Fruit fly (Drosophila melanogaster) whole organism, embryonic: Measurements from ENCODE around the gene gce.

Experiments used
- Abd-B ChIP-seq: fragments of 200-800 bp; sonication (Bioruptor generic); optimal IDR thresholded peaks from 2 replicates; lab custom pipeline; 2018; ENCODE audit warnings: missing biosample characterization, mild to moderate bottlenecking, missing genetic modification characterization, moderate library complexity
- Atf-2 ChIP-seq: fragments of 200-800 bp; sonication (Bioruptor generic); optimal IDR thresholded peaks from 2 replicates; lab custom pipeline; 2016; ENCODE audit warnings: missing biosample characterization, missing genetic modification characterization
- Awh ChIP-seq: fragments of 200-800 bp; sonication (Bioruptor generic); IDR thresholded peaks from 2 replicates; pipeline ENCODE4, ENCODE4 v1.3.6; 2022; ENCODE audit warnings: missing biosample characterization, missing genetic modification characterization
- CG1024 ChIP-seq: fragments of 200-800 bp; sonication (Bioruptor generic); IDR thresholded peaks from 2 replicates; pipeline ENCODE4 v1.3.6; 2022; ENCODE audit warnings: missing biosample characterization, missing genetic modification characterization
- CG10543 ChIP-seq: fragments of 200-800 bp; sonication (Bioruptor generic); optimal IDR thresholded peaks from 3 replicates; lab custom pipeline; 2017; ENCODE audit warnings: missing biosample characterization, mild to moderate bottlenecking, missing genetic modification characterization, moderate library complexity
- CG10565 ChIP-seq: fragments of 200-800 bp; sonication (Bioruptor generic); optimal IDR thresholded peaks from 3 replicates; lab custom pipeline; 2016; ENCODE audit warnings: missing biosample characterization, mild to moderate bottlenecking, missing genetic modification characterization
- CG11085 ChIP-seq: fragments of 200-800 bp; sonication (Bioruptor generic); IDR thresholded peaks from 2 replicates; pipeline ENCODE4 v1.3.6; 2022; ENCODE audit warnings: missing biosample characterization, missing genetic modification characterization
- CG12155 ChIP-seq: fragments of 200-800 bp; sonication (Bioruptor generic); optimal IDR thresholded peaks from 3 replicates; lab custom pipeline; 2016; ENCODE audit warnings: missing biosample characterization, missing genetic modification characterization
- CG13287 ChIP-seq: fragments of 200-800 bp; sonication (Bioruptor generic); IDR thresholded peaks from 2 replicates; pipeline ENCODE4 v1.3.6; 2022; ENCODE audit warnings: missing biosample characterization, missing genetic modification characterization; ENCODE audit not compliant: partially characterized antibody
- CG14014 ChIP-seq: fragments of 200-800 bp; sonication (Bioruptor generic); IDR thresholded peaks from 2 replicates; pipeline ENCODE4 v1.3.6; 2022; ENCODE audit warnings: missing biosample characterization, missing genetic modification characterization
- CG14667 ChIP-seq: fragments of 200-800 bp; sonication (Bioruptor generic); IDR thresholded peaks from 2 replicates; pipeline ENCODE4 v1.3.6; 2022; ENCODE audit warnings: missing biosample characterization, missing genetic modification characterization
- CG17359 ChIP-seq: fragments of 200-800 bp; sonication (Bioruptor generic); optimal IDR thresholded peaks from 3 replicates; lab custom pipeline; 2018; ENCODE audit warnings: missing biosample characterization, mild to moderate bottlenecking, missing genetic modification characterization, moderate library complexity
- CG2199 ChIP-seq: fragments of 200-800 bp; sonication (Bioruptor generic); IDR thresholded peaks from 3 replicates; pipeline ENCODE4 v1.3.6; 2022; ENCODE audit warnings: missing biosample characterization, missing genetic modification characterization
- CG6683 ChIP-seq: fragments of 200-800 bp; sonication (Bioruptor generic); optimal IDR thresholded peaks from 2 replicates; lab custom pipeline; 2017; ENCODE audit warnings: missing biosample characterization, mild to moderate bottlenecking, missing genetic modification characterization, missing genetic modification reagents
- CG6689 ChIP-seq: fragments of 200-800 bp; sonication (Bioruptor generic); IDR thresholded peaks from 2 replicates; pipeline ENCODE4 v1.3.6; 2022; ENCODE audit warnings: missing biosample characterization, missing genetic modification characterization
- CG6854 ChIP-seq: fragments of 200-800 bp; sonication (Bioruptor generic); optimal IDR thresholded peaks from 3 replicates; lab custom pipeline; 2017; ENCODE audit warnings: missing biosample characterization, mild to moderate bottlenecking, missing genetic modification characterization
- CG8281 ChIP-seq: fragments of 200-800 bp; sonication (Bioruptor generic); optimal IDR thresholded peaks from 2 replicates; lab custom pipeline; 2018; ENCODE audit warnings: missing biosample characterization, mild to moderate bottlenecking, missing genetic modification characterization, moderate library complexity
- CG8388 ChIP-seq: fragments of 200-800 bp; sonication (Bioruptor generic); optimal IDR thresholded peaks from 2 replicates; lab custom pipeline; 2019; ENCODE audit warnings: missing biosample characterization, mild to moderate bottlenecking, missing genetic modification characterization, moderate library complexity
- CG8924 ChIP-seq: fragments of 200-800 bp; optimal IDR thresholded peaks from 3 replicates; lab custom pipeline; 2019; ENCODE audit warnings: missing biosample characterization, mild to moderate bottlenecking, missing genetic modification characterization, moderate library complexity
- CG9215 ChIP-seq: fragments of 200-800 bp; sonication (Bioruptor generic); IDR thresholded peaks from 2 replicates; pipeline ENCODE4 v1.3.6; 2022; ENCODE audit warnings: missing biosample characterization, missing genetic modification characterization
- CTCF ChIP-seq: fragments of 200-800 bp; sonication (Bioruptor generic); optimal IDR thresholded peaks from 2 replicates; lab custom pipeline; 2017; ENCODE audit warnings: missing biosample characterization, mild to moderate bottlenecking, missing genetic modification characterization, moderate library complexity
- CoRest ChIP-seq: fragments of 200-800 bp; sonication (Bioruptor generic); optimal IDR thresholded peaks from 3 replicates; lab custom pipeline; 2018; ENCODE audit warnings: missing biosample characterization, mild to moderate bottlenecking, missing genetic modification characterization, moderate library complexity
- D19B ChIP-seq: fragments of 200-800 bp; sonication (Bioruptor generic); optimal IDR thresholded peaks from 2 replicates; lab custom pipeline; 2017; ENCODE audit warnings: missing biosample characterization, mild to moderate bottlenecking, missing genetic modification characterization
- Dek ChIP-seq: fragments of 200-800 bp; sonication (Bioruptor generic); optimal IDR thresholded peaks from 3 replicates; lab custom pipeline; 2019; ENCODE audit warnings: missing biosample characterization, mild to moderate bottlenecking, missing genetic modification characterization, moderate library complexity
- Dip2 ChIP-seq: fragments of 200-800 bp; sonication (Bioruptor generic); IDR thresholded peaks from 2 replicates; pipeline ENCODE4 v1.3.6; 2022; ENCODE audit warnings: missing biosample characterization, missing genetic modification characterization
- H2.0 ChIP-seq: fragments of 200-800 bp; sonication (Bioruptor generic); IDR thresholded peaks from 2 replicates; pipeline ENCODE4 v1.3.6; 2022; ENCODE audit warnings: missing biosample characterization, missing genetic modification characterization
- HLH54F ChIP-seq: fragments of 200-800 bp; sonication (Bioruptor generic); optimal IDR thresholded peaks from 3 replicates; lab custom pipeline; 2016; ENCODE audit warnings: missing biosample characterization, missing genetic modification characterization
- Hr51 ChIP-seq, 2 experiments: fragments of 200-800 bp; sonication (Bioruptor generic); optimal IDR thresholded peaks; 2 replicates in 1 of 2; 3 replicates in 1 of 2; lab custom pipeline; 2016 to 2018; ENCODE audit warnings: missing biosample characterization in 2 of 2, missing genetic modification characterization in 2 of 2, mild to moderate bottlenecking in 1 of 2, moderate library complexity in 1 of 2
- Jarid2 ChIP-seq: fragments of 200-800 bp; sonication (Bioruptor generic); optimal IDR thresholded peaks from 3 replicates; lab custom pipeline; 2017; ENCODE audit warnings: mild to moderate bottlenecking, missing biosample characterization, missing genetic modification reagents, missing genetic modification characterization
- NC2α ChIP-seq: fragments of 200-800 bp; sonication (Bioruptor generic); optimal IDR thresholded peaks from 2 replicates; lab custom pipeline; 2016; ENCODE audit warnings: missing biosample characterization, missing genetic modification characterization
- NC2β ChIP-seq: fragments of 200-800 bp; sonication (Bioruptor generic); optimal IDR thresholded peaks from 2 replicates; lab custom pipeline; 2016; ENCODE audit warnings: missing biosample characterization, missing genetic modification characterization
- Nf-YA ChIP-seq: fragments of 200-800 bp; sonication (Bioruptor generic); IDR thresholded peaks from 2 replicates; pipeline ENCODE4 v1.3.6; 2022; ENCODE audit warnings: missing biosample characterization, missing genetic modification characterization
- Optix ChIP-seq: fragments of 200-800 bp; sonication (Bioruptor generic); IDR thresholded peaks from 3 replicates; pipeline ENCODE4 v1.3.6; 2022; ENCODE audit warnings: missing biosample characterization, missing genetic modification characterization
- Spps ChIP-seq: fragments of 200-800 bp; sonication (Bioruptor generic); optimal IDR thresholded peaks from 2 replicates; lab custom pipeline; 2018; ENCODE audit warnings: missing biosample characterization, mild to moderate bottlenecking, missing genetic modification characterization
- Xrp1 ChIP-seq: fragments of 200-800 bp; sonication (Bioruptor generic); IDR thresholded peaks from 2 replicates; pipeline ENCODE4 v1.3.6; 2022; ENCODE audit warnings: missing biosample characterization, missing genetic modification characterization
- az2 ChIP-seq: fragments of 200-800 bp; sonication (Bioruptor generic); optimal IDR thresholded peaks from 3 replicates; lab custom pipeline; 2016; ENCODE audit warnings: missing biosample characterization, missing genetic modification characterization
- bsh ChIP-seq, 2 experiments: fragments of 200-800 bp; sonication (Bioruptor generic); optimal IDR thresholded peaks; 2 replicates each; lab custom pipeline; 2017 to 2018; ENCODE audit warnings: mild to moderate bottlenecking in 2 of 2, missing biosample characterization in 2 of 2, missing genetic modification characterization in 2 of 2, moderate library complexity in 1 of 2
- caup ChIP-seq: fragments of 200-800 bp; sonication (Bioruptor generic); optimal IDR thresholded peaks from 3 replicates; lab custom pipeline; 2017; ENCODE audit warnings: missing biosample characterization, mild to moderate bottlenecking, missing genetic modification characterization, moderate library complexity; ENCODE audit not compliant: severe bottlenecking
- crol ChIP-seq: fragments of 200-800 bp; sonication (Bioruptor generic); IDR thresholded peaks from 2 replicates; pipeline ENCODE4 v1.3.6; 2022; ENCODE audit warnings: missing biosample characterization, missing genetic modification characterization
- emc ChIP-seq: fragments of 200-800 bp; sonication (Bioruptor generic); optimal IDR thresholded peaks from 2 replicates; lab custom pipeline; 2016; ENCODE audit warnings: missing biosample characterization, missing genetic modification characterization
- gcm2 ChIP-seq: fragments of 200-800 bp; sonication (Bioruptor generic); optimal IDR thresholded peaks from 2 replicates; lab custom pipeline; 2016; ENCODE audit warnings: missing biosample characterization, missing genetic modification characterization
- hkb ChIP-seq, 2 experiments: fragments of 200-800 bp in 1 of 2; fragments of >200 bp in 1 of 2; sonication (Bioruptor generic) in 1 of 2; IDR thresholded peaks in 1 of 2; optimal IDR thresholded peaks in 1 of 2; 2 replicates each; pipeline versions ENCODE4 v1.3.6 to Lab custom; 2017 to 2022; ENCODE audit warnings: missing biosample characterization in 1 of 2, missing genetic modification characterization in 1 of 2
- mam ChIP-seq: fragments of 200-800 bp; sonication (Bioruptor generic); optimal IDR thresholded peaks from 3 replicates; lab custom pipeline; 2016; ENCODE audit warnings: missing biosample characterization, missing genetic modification characterization
- peb ChIP-seq: fragments of 200-800 bp; sonication (Bioruptor generic); IDR thresholded peaks from 2 replicates; pipeline ENCODE4 v1.3.6; 2022; ENCODE audit warnings: missing biosample characterization, missing genetic modification characterization
- ranshi ChIP-seq: fragments of 200-800 bp; sonication (Bioruptor generic); IDR thresholded peaks from 2 replicates; pipeline ENCODE4 v1.3.6; 2022; ENCODE audit warnings: missing biosample characterization, missing genetic modification characterization
- seq ChIP-seq: fragments of 200-800 bp; sonication (Bioruptor generic); IDR thresholded peaks from 2 replicates; pipeline ENCODE4 v1.3.6; 2022; ENCODE audit warnings: missing biosample characterization, missing genetic modification characterization
- sug ChIP-seq: fragments of 200-800 bp; optimal IDR thresholded peaks from 2 replicates; lab custom pipeline; 2019; ENCODE audit warnings: missing biosample characterization, mild to moderate bottlenecking, missing genetic modification characterization, moderate library complexity
- usp ChIP-seq: fragments of >200 bp; optimal IDR thresholded peaks from 2 replicates; lab custom pipeline; 2017; ENCODE audit warnings: missing biosample characterization, missing genetic modification characterization
- z ChIP-seq: fragments of 200-800 bp; sonication (Bioruptor generic); IDR thresholded peaks from 3 replicates; pipeline ENCODE4 v1.3.6; 2022; ENCODE audit warnings: missing biosample characterization, missing genetic modification characterization

The gce gene

dm6 chrX:15298298-15299069 is 918 bp downstream of the gce start (continued):
- TF ChIP-seq Hr51 (GFP tag; optimal IDR thresholded peaks at IDR 0.05; lab: Kevin White, UChicago) (peak; percentile 79 to 99), Xrp1 (GFP tag; lab: Robert Waterston, UW) (peak; percentile 96), mam (GFP tag; lab: Kevin White, UChicago) (peak; percentile 84), Abd-B (GFP tag; lab: Kevin White, UChicago) (peak; percentile 98), crol (GFP tag; lab: Robert Waterston, UW) (peak; percentile 96), peb (GFP tag; lab: Robert Waterston, UW) (peak; percentile 94), hkb (optimal IDR thresholded peaks at IDR 0.05; lab: Kevin White, UChicago) (no peak), hkb (GFP tag; IDR thresholded peaks at IDR 0.05; lab: Robert Waterston, UW) (peak; percentile 98), CG10565 (peak; percentile 72), CG11085 (GFP tag; lab: Robert Waterston, UW) (peak; percentile 96), emc (peak; percentile 52), CG8924 (tag; lab: Kevin White, UChicago) (peak; percentile 98), Awh (GFP tag; lab: Robert Waterston, UW) (peak; percentile 95), CG8388 (peak; percentile 96), usp (GFP tag; lab: Kevin White, UChicago) (no peak), Nf-YA (peak; percentile 90), CG6854 (peak; percentile 97), CG2199 (GFP tag; lab: Robert Waterston, UW) (peak; percentile 89), Optix (GFP tag; lab: Robert Waterston, UW) (peak; percentile 90), CG9215 (GFP tag; lab: Robert Waterston, UW) (peak; percentile 98), CG17359 (peak; percentile 97), CG8281 (tag; lab: Kevin White, UChicago) (peak; percentile 90), Dek (tag; lab: Kevin White, UChicago) (peak; percentile 98), CG13287 (GFP tag; lab: Robert Waterston, UW) (no peak; the same call in 1 of the 2 replicates), CG14667 (GFP tag; lab: Robert Waterston, UW) (peak; percentile 96), Dip2 (GFP tag; lab: Robert Waterston, UW) (peak; percentile 71), sug (tag; lab: Kevin White, UChicago) (peak; percentile 99), CG1024 (GFP tag; lab: Robert Waterston, UW) (peak; percentile 82), CG10543 (GFP tag; lab: Kevin White, UChicago) (peak; percentile 98), CG6689 (peak; percentile 98), az2 (GFP tag; lab: Kevin White, UChicago) (peak; percentile 94), CoRest (tag; lab: Kevin White, UChicago) (peak; percentile 99), seq (GFP tag; lab: Robert Waterston, UW) (peak; percentile 98), CG6683 (GFP tag; lab: Kevin White, UChicago) (peak; percentile 96), gcm2 (GFP tag; lab: Kevin White, UChicago) (peak; percentile 83), ranshi (GFP tag; lab: Robert Waterston, UW) (peak; percentile 95), NC2β (GFP tag; lab: Kevin White, UChicago) (peak; percentile 46), D19B (GFP tag; lab: Kevin White, UChicago) (peak; percentile 95), H2.0 (GFP tag; lab: Robert Waterston, UW) (peak; percentile 94), HLH54F (GFP tag; lab: Kevin White, UChicago) (peak; percentile 77), CG14014 (GFP tag; lab: Robert Waterston, UW) (peak; percentile 98), CTCF (peak; percentile 66), Jarid2 (GFP tag; lab: Kevin White, UChicago) (peak; percentile 88), bsh (GFP tag; optimal IDR thresholded peaks at IDR 0.05; lab: Kevin White, UChicago) (peak; percentile 75 to 97), caup (GFP tag; lab: Kevin White, UChicago) (peak; percentile 98), z (GFP tag; lab: Robert Waterston, UW) (peak; percentile 27; the same call in 1 of the 3 replicates), Spps (peak; percentile 89), Atf-2 (peak; percentile 51), CG12155 (GFP tag; lab: Kevin White, UChicago) (peak; percentile 93), NC2α (GFP tag; lab: Kevin White, UChicago) (peak; percentile 21)
